Worm (Caenorhabditis elegans) whole organism, mixed stage, embryonic: Measurements from ENCODE around the gene ZK353.2.

Source experiments
- cnd-1 ChIP-seq: fragments of 200-800 bp; sonication (Bioruptor generic); optimal IDR thresholded peaks from 2 replicates; lab custom pipeline; 2018; ENCODE audit warnings: mild to moderate bottlenecking, missing genetic modification characterization, missing compliant biosample characterization
- elt-1 ChIP-seq: sonication (generic microtip); optimal IDR thresholded peaks from 2 replicates; lab custom pipeline; 2017; ENCODE audit warnings: missing genetic modification characterization, mild to moderate bottlenecking, missing compliant biosample characterization, antibody characterized with exemption, moderate library complexity, borderline replicate concordance; ENCODE audit not compliant: insufficient read depth
- elt-3 ChIP-seq: fragments of 150-350 bp; optimal IDR thresholded peaks from 2 replicates; lab custom pipeline; 2014; ENCODE audit warnings: missing biosample characterization, missing genetic modification characterization
- lsy-2 ChIP-seq: fragments of 150-350 bp; optimal IDR thresholded peaks from 2 replicates; lab custom pipeline; 2014; ENCODE audit warnings: missing biosample characterization, missing genetic modification characterization
- nhr-12 ChIP-seq: fragments of 150-350 bp; optimal IDR thresholded peaks from 2 replicates; lab custom pipeline; 2014; ENCODE audit warnings: missing biosample characterization, missing genetic modification characterization
- nhr-28 ChIP-seq: fragments of 150-350 bp; optimal IDR thresholded peaks from 2 replicates; lab custom pipeline; 2014; ENCODE audit warnings: missing biosample characterization, missing genetic modification characterization
- nhr-76 ChIP-seq: sonication (generic microtip); optimal IDR thresholded peaks from 2 replicates; lab custom pipeline; 2017; ENCODE audit warnings: missing biosample characterization, missing genetic modification characterization
- pha-4 ChIP-seq: fragments of 150-350 bp; optimal IDR thresholded peaks from 2 replicates; lab custom pipeline; 2018; ENCODE audit warnings: missing biosample characterization, missing genetic modification reagents, missing genetic modification characterization
- snpc-4 ChIP-seq: fragments of 150-350 bp; optimal IDR thresholded peaks from 2 replicates; lab custom pipeline; 2014; ENCODE audit warnings: missing biosample characterization, missing genetic modification characterization
- unc-62 ChIP-seq: fragments of 150-350 bp; optimal IDR thresholded peaks from 2 replicates; lab custom pipeline; 2014; ENCODE audit warnings: missing biosample characterization, missing genetic modification reagents, missing genetic modification characterization
- zip-8 ChIP-seq: fragments of 150-350 bp; optimal IDR thresholded peaks from 2 replicates; lab custom pipeline; 2014; ENCODE audit warnings: missing biosample characterization, missing genetic modification characterization

DNA sequence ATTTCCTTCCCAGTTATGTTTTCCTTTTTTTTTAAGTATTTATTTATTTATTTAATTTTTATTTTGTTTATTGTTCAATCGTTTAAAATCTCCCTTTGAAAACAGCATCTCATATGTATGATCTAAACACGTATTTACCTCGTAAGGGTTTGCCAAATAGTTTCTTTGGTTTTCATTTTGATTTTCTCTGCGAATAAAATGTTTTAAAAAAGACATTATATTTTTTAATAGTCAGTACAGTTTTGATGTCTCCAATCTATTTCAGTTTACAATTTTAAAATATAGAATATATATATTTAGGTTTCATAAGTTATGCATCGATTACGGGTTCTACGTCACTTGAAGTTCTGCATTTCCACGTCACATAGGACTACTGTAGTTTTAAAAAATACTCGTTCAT is 17.9 kb upstream of the ZK353.2 start, which contains the start of gene R05D3.12:
- TF ChIP-seq zip-8, result no peak
- TF ChIP-seq unc-62 (GFP tag; lab: Kevin White, UChicago), result no peak
- no peak for TF ChIP-seq lsy-2 (tag; lab: Kevin White, UChicago)
- TF ChIP-seq nhr-76, result no peak
- no peak for TF ChIP-seq nhr-28
- TF ChIP-seq elt-3 (tag; lab: Kevin White, UChicago), result no peak
- TF ChIP-seq pha-4 (tag; lab: Kevin White, UChicago), result no peak
- no peak for TF ChIP-seq snpc-4
- no peak for TF ChIP-seq cnd-1 (tag; lab: Kevin White, UChicago)
- no peak for TF ChIP-seq nhr-12 (tag; lab: Kevin White, UChicago)
- no peak for TF ChIP-seq elt-1 (tag; lab: Kevin White, UChicago)
